Fruit fly (Drosophila melanogaster): ENCODE results near the gene CG7208.

Gene CG7208

DNA sequence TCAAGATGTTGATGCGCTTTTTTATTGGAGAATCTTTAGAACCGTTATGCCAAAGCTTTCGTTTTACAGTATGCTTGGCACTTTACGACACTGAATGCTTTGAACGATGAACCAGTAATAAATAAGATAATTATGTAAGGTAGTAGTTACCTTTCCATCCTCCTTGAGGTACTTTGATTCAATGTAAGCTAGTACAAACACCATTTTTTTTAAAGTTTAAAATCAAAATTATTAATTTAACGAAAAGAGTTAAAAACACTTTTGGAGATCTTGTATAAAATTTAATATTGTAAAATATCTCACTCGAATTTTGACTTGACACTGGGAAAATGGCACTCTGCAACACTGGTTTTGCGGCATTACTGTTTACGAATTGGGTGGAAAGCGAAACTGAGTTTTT, at the start of gene CG7208, which contains the start of gene Arp5:
CG7208 (minus strand) TSS at position 331 of the 400 bp plus-strand sequence.
Arp5 (plus strand) TSS at position 114 of the 400 bp plus-strand sequence.
- TF ChIP-seq insv (optimal IDR thresholded peaks at IDR 0.05) (no peak), Myc (optimal IDR thresholded peaks at IDR 0.05) (no peak), h (optimal IDR thresholded peaks at IDR 0.05) (no peak), Sin3A (optimal IDR thresholded peaks at IDR 0.05) (no peak), psq (optimal IDR thresholded peaks at IDR 0.05) (peak; percentile 42), ttk (optimal IDR thresholded peaks at IDR 0.05) (no peak)

DNA sequence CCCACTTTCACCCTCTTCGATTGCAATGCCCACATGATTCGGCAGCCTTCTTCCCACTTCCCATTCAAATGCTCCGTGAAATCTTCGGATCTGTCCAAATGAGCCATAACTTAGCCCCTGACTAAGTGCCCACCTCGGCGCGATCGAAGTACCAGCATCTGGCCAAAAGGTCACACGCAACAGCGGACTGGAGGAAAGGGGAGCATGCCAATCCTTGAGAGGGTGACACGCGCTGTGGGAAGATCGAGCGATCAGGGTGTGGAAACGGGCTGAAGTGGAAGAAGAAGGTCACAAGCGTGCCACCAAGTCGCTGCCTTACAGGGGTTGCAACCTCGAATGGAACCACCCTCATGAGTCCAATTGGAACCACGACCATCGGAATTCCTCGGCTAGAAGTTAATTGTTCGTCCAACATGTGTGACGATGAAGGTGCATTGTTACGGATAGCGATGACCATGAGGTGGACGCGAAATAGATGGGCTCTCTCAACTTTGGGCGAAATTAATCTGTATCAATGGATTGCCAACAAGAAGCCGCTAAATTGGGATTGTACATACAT, 49.3 kb upstream of the CG7208 start:
- TF ChIP-seq ttk (optimal IDR thresholded peaks at IDR 0.05) (no peak), insv (optimal IDR thresholded peaks at IDR 0.05) (no peak), h (optimal IDR thresholded peaks at IDR 0.05) (no peak), psq (optimal IDR thresholded peaks at IDR 0.05) (no peak), Sin3A (optimal IDR thresholded peaks at IDR 0.05) (no peak), Myc (optimal IDR thresholded peaks at IDR 0.05) (no peak)

DNA sequence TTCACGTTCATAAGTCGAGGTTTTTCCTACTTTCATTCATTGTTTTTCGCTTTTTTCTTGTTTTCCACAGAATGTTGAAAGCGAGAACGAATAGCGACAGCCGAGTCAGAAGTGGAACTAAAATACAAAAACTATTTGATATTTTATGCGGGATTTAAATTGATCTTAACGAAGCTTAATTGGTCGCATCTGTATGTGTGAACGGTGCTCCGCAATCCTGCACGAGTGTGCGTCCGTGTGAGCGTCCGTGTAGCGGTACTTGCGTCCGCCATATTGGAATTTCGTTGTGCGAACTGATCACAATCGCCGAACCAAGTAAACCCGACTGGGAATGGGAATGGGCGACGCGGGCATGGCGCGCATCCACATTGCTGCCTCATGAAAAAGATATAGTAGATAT, 46.7 kb upstream of the CG7208 start:
- TF ChIP-seq h (optimal IDR thresholded peaks at IDR 0.05), result no peak

DNA sequence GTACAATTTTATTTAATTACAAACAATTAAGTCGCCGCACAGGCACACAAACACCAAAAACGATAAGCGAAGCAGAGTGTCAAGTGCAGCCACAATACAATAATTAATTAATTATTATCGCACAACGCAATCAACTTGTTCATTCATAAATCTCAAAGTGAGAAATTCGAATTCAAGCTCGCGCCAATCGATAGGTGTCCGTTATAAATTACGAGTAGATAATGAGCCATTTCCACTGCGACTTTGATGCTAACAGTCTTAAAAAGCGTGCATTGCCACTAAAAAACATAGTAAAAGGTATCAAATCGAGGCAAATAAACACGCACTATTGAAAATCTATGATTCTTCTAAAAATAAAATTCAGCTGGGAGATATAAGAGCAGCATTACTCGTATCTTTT, 44.7 kb upstream of the CG7208 start:
- no peak for TF ChIP-seq psq (optimal IDR thresholded peaks at IDR 0.05)
- TF ChIP-seq Myc (optimal IDR thresholded peaks at IDR 0.05), result no peak
- TF ChIP-seq insv (optimal IDR thresholded peaks at IDR 0.05), result no peak
- TF ChIP-seq Sin3A (optimal IDR thresholded peaks at IDR 0.05), result no peak
- no peak for TF ChIP-seq h (optimal IDR thresholded peaks at IDR 0.05)
- TF ChIP-seq ttk (optimal IDR thresholded peaks at IDR 0.05), result no peak

DNA sequence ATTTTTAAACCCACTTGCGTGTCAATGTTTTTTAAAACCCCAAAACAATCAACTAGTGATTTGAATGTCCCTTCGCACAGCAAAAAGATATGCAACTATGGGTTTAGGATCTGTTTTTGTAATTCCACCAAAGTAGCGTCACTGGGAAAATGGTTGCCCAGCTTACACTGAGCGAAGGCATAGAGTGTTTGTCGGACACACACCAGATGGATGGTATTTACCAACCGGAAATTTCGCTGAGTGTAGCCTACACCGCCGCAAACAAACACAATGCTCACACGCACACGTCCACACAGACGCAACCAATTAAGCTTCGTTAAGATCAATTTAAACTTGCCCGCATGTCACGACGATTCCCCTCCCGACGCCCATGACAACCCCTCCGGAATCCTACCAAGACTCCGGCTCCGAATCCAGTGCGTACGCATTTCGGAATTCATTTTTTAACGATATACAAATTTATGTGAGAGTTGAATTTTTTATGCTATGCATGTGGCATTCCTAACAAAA, 43.3 kb upstream of the CG7208 start:
- no peak for TF ChIP-seq ttk (optimal IDR thresholded peaks at IDR 0.05)
- no peak for TF ChIP-seq Myc (optimal IDR thresholded peaks at IDR 0.05)
- TF ChIP-seq psq (optimal IDR thresholded peaks at IDR 0.05), result no peak
- TF ChIP-seq insv (optimal IDR thresholded peaks at IDR 0.05), result no peak
- no peak for TF ChIP-seq Sin3A (optimal IDR thresholded peaks at IDR 0.05)
- no peak for TF ChIP-seq h (optimal IDR thresholded peaks at IDR 0.05)

DNA sequence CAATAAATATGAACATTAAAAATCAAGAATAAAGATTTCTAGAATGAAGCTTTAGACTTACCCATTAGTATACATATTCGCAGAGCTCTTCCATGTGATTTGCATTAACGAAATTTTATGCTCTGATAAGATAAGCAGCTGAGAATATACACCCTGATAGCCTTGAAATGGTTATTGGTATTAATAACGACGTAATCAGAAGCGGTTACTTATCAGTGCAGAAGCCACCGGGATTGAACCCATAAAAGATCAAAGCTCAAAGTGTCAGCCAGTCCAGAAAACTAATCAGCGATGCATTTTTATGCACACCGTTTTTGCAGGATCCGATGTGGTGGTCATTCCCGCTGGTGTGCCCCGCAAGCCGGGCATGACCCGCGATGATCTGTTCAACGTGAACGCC, 41.9 kb upstream of the CG7208 start:
- TF ChIP-seq psq (optimal IDR thresholded peaks at IDR 0.05) (no peak), Myc (optimal IDR thresholded peaks at IDR 0.05) (no peak), Sin3A (optimal IDR thresholded peaks at IDR 0.05) (no peak), insv (optimal IDR thresholded peaks at IDR 0.05) (no peak), ttk (optimal IDR thresholded peaks at IDR 0.05) (no peak), h (optimal IDR thresholded peaks at IDR 0.05) (no peak)

DNA sequence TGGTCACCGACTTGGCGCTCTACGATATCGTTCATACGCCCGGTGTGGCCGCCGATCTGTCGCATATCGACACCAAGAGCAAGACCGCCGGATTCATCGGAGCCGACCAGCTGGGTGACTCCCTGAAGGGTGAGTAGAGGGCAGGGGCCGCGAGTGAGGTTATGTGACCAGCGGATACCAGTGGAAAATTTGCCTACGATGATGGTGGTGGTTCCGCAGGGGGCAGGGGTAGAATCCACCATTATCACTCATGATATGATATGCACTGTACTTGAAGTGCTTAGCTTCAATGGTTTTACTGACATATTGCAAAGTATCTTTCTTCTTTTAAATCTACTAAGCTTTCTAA, 41.3 kb upstream of the CG7208 start:
- TF ChIP-seq Sin3A (optimal IDR thresholded peaks at IDR 0.05), result no peak
- TF ChIP-seq h (optimal IDR thresholded peaks at IDR 0.05), result no peak
- no peak for TF ChIP-seq insv (optimal IDR thresholded peaks at IDR 0.05)
- TF ChIP-seq psq (optimal IDR thresholded peaks at IDR 0.05), result no peak
- TF ChIP-seq Myc (optimal IDR thresholded peaks at IDR 0.05), result no peak

DNA sequence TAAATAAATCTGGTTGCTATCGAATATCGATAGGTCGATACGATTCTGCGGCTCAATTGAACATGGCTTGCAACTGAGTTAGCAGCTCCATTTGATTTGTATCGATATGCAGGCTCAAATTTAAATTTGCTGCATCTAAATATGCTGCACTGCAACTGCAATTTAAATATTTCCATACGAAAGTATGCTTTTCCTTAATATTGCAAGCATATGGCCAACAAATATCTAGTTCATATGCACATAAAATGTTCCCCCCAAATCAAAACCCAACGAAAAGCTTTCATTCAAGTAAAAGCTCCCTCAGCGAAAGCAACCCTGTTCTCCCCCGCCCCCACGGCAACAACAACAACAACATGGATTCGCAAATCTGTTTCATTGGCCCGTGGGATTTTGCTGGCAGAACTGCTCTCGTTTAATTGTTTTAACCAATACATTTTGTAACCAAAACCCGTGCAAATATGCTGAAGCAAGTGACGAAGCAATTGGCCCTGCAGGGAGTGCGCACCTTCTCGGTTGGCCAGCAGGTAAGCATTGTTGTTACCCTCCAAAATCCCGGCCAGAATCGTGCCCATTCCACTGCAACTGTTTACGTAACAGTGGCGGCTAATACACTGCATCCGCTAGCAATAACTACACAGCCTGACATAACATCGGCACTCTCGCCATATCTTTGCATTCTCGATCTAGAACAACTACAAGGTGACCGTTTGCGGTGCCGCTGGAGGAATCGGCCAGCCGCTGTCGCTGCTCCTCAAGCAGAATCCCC, 40.7 kb upstream of the CG7208 start, which contains the start of the genes CG7168 and Mdh2:
CG7168 (minus strand) TSS at position 40 of the 766 bp plus-strand sequence.
Mdh2 (plus strand) TSS at position 354 of the 766 bp plus-strand sequence.
- TF ChIP-seq h (optimal IDR thresholded peaks at IDR 0.05) (no peak), psq (optimal IDR thresholded peaks at IDR 0.05) (no peak), Sin3A (optimal IDR thresholded peaks at IDR 0.05) (no peak), ttk (optimal IDR thresholded peaks at IDR 0.05) (no peak), Myc (optimal IDR thresholded peaks at IDR 0.05) (no peak), insv (optimal IDR thresholded peaks at IDR 0.05) (no peak)

DNA sequence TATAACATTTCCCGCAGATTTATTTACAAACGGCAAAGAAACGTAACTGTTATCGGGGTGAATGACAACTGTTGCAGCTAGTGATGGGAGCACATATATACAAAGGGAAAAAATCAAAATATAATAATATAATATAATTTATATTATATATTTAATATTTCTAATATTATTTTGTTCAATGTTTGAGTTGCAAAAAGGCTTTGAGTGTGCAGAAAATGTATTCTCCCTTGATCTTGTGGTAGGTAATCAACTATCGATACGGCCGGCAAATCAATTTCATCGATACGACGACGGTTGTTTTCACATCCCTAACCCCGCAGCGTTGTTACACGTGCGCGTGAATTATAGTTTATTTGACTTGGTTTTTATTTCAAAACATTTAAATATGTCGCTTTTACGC, 37.9 kb upstream of the CG7208 start, which contains the start of the genes mTerf5 and Non3:
mTerf5 (minus strand) TSS at position 249 of the 400 bp plus-strand sequence.
Non3 (plus strand) TSS at position 289 of the 400 bp plus-strand sequence.
- TF ChIP-seq Myc (optimal IDR thresholded peaks at IDR 0.05), result no peak

DNA sequence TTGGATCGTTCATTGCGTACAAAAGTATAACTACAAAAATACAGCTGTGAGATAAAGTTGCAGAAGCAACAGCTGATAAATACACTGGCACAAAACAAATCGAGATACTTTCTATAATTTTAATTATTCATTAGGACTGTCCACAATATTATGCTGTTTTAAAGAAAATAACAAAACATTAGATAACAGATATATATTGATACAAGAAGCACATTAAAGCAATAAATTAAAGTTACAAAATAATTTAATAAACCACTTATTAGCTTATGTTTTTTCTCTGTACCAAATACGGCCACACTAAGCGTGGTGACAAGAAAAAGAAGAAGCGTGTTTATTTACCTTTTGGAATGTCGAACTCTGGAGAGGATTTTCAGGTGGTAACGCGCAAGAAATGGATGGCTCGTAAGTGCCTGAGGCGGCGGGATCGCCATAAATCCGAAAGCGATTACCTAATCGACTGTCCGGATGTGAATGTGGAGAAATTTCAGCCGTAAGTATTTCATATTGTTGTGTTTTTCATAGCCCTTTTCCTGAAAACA, 34.8 kb upstream of the CG7208 start, which contains the start of the genes CG7988 and CG7183:
CG7988 (plus strand) TSS at position 316 of the 539 bp plus-strand sequence.
CG7183 (minus strand) TSS at position 489 of the 539 bp plus-strand sequence.
- TF ChIP-seq insv (optimal IDR thresholded peaks at IDR 0.05) (no peak), Myc (optimal IDR thresholded peaks at IDR 0.05) (no peak), h (optimal IDR thresholded peaks at IDR 0.05) (no peak), Sin3A (optimal IDR thresholded peaks at IDR 0.05) (no peak), ttk (optimal IDR thresholded peaks at IDR 0.05) (no peak), psq (optimal IDR thresholded peaks at IDR 0.05) (no peak)

DNA sequence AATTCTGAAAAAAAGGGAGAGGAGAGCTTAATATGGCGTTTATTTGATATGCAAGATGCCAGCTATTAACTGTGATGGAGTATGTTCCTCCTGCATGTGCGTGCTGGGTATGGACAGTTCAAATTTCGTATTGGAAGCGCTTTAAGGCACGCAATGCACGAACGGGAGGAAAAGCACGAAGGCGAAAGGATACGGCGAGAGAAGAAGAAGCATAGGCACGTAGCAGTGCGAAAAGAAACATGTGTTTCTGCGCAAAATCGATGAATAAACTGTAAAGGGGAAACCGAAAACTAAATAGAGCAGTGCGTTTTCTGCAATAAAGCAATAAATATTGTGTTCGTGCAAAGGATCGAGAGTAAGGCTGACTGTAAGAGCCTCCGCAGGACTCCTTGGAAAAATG, 30.4 kb upstream of the CG7208 start, which contains the start of gene CG14314:
CG14314 (plus strand) TSS at position 243 of the 400 bp plus-strand sequence.
- no peak for TF ChIP-seq psq (optimal IDR thresholded peaks at IDR 0.05)
- TF ChIP-seq ttk (optimal IDR thresholded peaks at IDR 0.05), result no peak
- TF ChIP-seq Sin3A (optimal IDR thresholded peaks at IDR 0.05), result no peak
- no peak for TF ChIP-seq Myc (optimal IDR thresholded peaks at IDR 0.05)

DNA sequence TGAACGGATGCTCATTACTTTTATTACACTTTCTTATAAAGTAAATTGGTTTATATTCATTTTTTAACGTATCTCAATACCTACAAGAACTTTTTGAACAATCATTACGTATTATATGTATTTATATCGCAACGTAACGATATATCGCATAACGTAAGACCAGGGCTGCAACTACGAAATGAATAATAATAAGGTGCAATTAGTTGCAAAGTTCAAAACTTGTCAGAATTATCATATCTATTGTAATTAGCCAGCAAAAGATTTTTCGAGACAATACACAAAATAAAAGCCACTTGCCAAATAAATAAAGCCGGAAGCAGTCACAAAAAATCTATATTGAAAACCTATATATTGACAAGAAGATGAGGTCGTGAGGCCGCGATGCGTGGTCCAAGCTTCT, 29.8 kb upstream of the CG7208 start:
- TF ChIP-seq psq (optimal IDR thresholded peaks at IDR 0.05) (no peak), ttk (optimal IDR thresholded peaks at IDR 0.05) (no peak), Myc (optimal IDR thresholded peaks at IDR 0.05) (no peak), h (optimal IDR thresholded peaks at IDR 0.05) (no peak), Sin3A (optimal IDR thresholded peaks at IDR 0.05) (no peak), insv (optimal IDR thresholded peaks at IDR 0.05) (no peak)
